Worm (Caenorhabditis elegans) whole organism, mixed stage, embryonic: ENCODE data around the gene kin-24.

Source experiments
- elt-1 ChIP-seq: sonication (generic microtip); optimal IDR thresholded peaks from 2 replicates; lab custom pipeline; 2017; ENCODE audit warnings: missing genetic modification characterization, mild to moderate bottlenecking, missing compliant biosample characterization, antibody characterized with exemption, moderate library complexity, borderline replicate concordance; ENCODE audit not compliant: insufficient read depth
- mls-2 ChIP-seq: sonication (generic microtip); optimal IDR thresholded peaks from 2 replicates; lab custom pipeline; 2016; ENCODE audit warnings: mild to moderate bottlenecking, missing genetic modification characterization, moderate library complexity, missing compliant biosample characterization
- nhr-237 ChIP-seq: fragments of 150-350 bp; optimal IDR thresholded peaks from 2 replicates; lab custom pipeline; 2014; ENCODE audit warnings: missing biosample characterization, missing genetic modification characterization
- nhr-28 ChIP-seq: fragments of 150-350 bp; optimal IDR thresholded peaks from 2 replicates; lab custom pipeline; 2014; ENCODE audit warnings: missing biosample characterization, missing genetic modification characterization
- nhr-76 ChIP-seq: sonication (generic microtip); optimal IDR thresholded peaks from 2 replicates; lab custom pipeline; 2017; ENCODE audit warnings: missing biosample characterization, missing genetic modification characterization
- pha-4 ChIP-seq: fragments of 150-350 bp; optimal IDR thresholded peaks from 2 replicates; lab custom pipeline; 2018; ENCODE audit warnings: missing biosample characterization, missing genetic modification reagents, missing genetic modification characterization
- snpc-4 ChIP-seq: fragments of 150-350 bp; optimal IDR thresholded peaks from 2 replicates; lab custom pipeline; 2014; ENCODE audit warnings: missing biosample characterization, missing genetic modification characterization
- unc-120 ChIP-seq: sonication (generic microtip); optimal IDR thresholded peaks from 2 replicates; lab custom pipeline; 2017; ENCODE audit warnings: missing genetic modification characterization, missing compliant biosample characterization; ENCODE audit not compliant: poor library complexity, severe bottlenecking
- ztf-11 ChIP-seq: fragments of 150-350 bp; optimal IDR thresholded peaks from 2 replicates; lab custom pipeline; 2014; ENCODE audit warnings: missing biosample characterization, missing genetic modification characterization

- TF ChIP-seq nhr-28 (tag; lab: Kevin White, UChicago) (no peak), nhr-76 (tag; lab: Kevin White, UChicago) (no peak), unc-120 (tag; lab: Kevin White, UChicago) (no peak), snpc-4 (tag; lab: Kevin White, UChicago) (no peak), pha-4 (tag; lab: Kevin White, UChicago) (no peak), ztf-11 (tag; lab: Kevin White, UChicago) (no peak), nhr-237 (tag; lab: Kevin White, UChicago) (no peak), mls-2 (tag; lab: Kevin White, UChicago) (no peak), elt-1 (tag; lab: Kevin White, UChicago) (no peak)
These were observed 30.3 kb downstream of the kin-24 start, which contains the start of gene dct-15 for ce11 chrIV:9810633-9811032.
